Worm (Caenorhabditis elegans) whole organism, L3 larva: Measurements from ENCODE around the gene fbxb-112.
"Not testable (repeated sequence)": the region's sequence is repeated elsewhere in the genome, so short reads cannot be mapped to it uniquely, and the experiment has no call there.

Source experiments
- R02D3.7 ChIP-seq: fragments of 150-350 bp; optimal IDR thresholded peaks from 2 replicates; lab custom pipeline; 2014; ENCODE audit warnings: missing biosample characterization, missing genetic modification characterization
- aly-2 ChIP-seq: fragments of 150-350 bp; optimal IDR thresholded peaks from 2 replicates; lab custom pipeline; 2014; ENCODE audit warnings: missing biosample characterization, missing genetic modification characterization
- ama-1 ChIP-seq: fragments of 150-350 bp; optimal IDR thresholded peaks from 2 replicates; lab custom pipeline; 2018
- ceh-82 ChIP-seq: fragments of 150-350 bp; optimal IDR thresholded peaks from 2 replicates; lab custom pipeline; 2014; ENCODE audit warnings: missing biosample characterization, missing genetic modification characterization
- ceh-9 ChIP-seq: sonication (generic microtip); optimal IDR thresholded peaks from 2 replicates; lab custom pipeline; 2018; ENCODE audit warnings: missing biosample characterization, missing genetic modification characterization
- daf-12 ChIP-seq: fragments of 150-350 bp; optimal IDR thresholded peaks from 2 replicates; lab custom pipeline; 2014; ENCODE audit warnings: missing biosample characterization, missing genetic modification reagents, missing genetic modification characterization
- egl-27 ChIP-seq: sonication (generic microtip); optimal IDR thresholded peaks from 4 replicates; lab custom pipeline; 2017; ENCODE audit warnings: missing biosample characterization, missing genetic modification reagents, missing genetic modification characterization
- egl-5 ChIP-seq: fragments of 150-350 bp; optimal IDR thresholded peaks from 2 replicates; lab custom pipeline; 2017; ENCODE audit warnings: missing biosample characterization, missing genetic modification reagents, missing genetic modification characterization, inconsistent platforms
- elt-1 ChIP-seq: fragments of 150-350 bp; optimal IDR thresholded peaks from 2 replicates; lab custom pipeline; 2014; ENCODE audit warnings: missing biosample characterization, missing genetic modification characterization
- elt-2 ChIP-seq: sonication (generic microtip); optimal IDR thresholded peaks from 2 replicates; lab custom pipeline; 2016; ENCODE audit warnings: missing genetic modification reagents, mild to moderate bottlenecking, missing genetic modification characterization, missing compliant biosample characterization
- elt-3 ChIP-seq, 3 experiments: fragments of 150-350 bp in 1 of 3; sonication (generic microtip) in 2 of 3; optimal IDR thresholded peaks; 2 replicates in 2 of 3; 4 replicates in 1 of 3; lab custom pipeline; 2014 to 2017; ENCODE audit warnings: missing biosample characterization in 3 of 3, missing genetic modification characterization in 3 of 3
- eor-1 ChIP-seq, 2 experiments: fragments of 150-350 bp; optimal IDR thresholded peaks; 2 replicates each; lab custom pipeline; 2014 to 2018; ENCODE audit warnings: missing biosample characterization in 2 of 2, missing genetic modification characterization in 2 of 2
- fkh-2 ChIP-seq: fragments of 150-350 bp; optimal IDR thresholded peaks from 2 replicates; lab custom pipeline; 2014; ENCODE audit warnings: missing biosample characterization, missing genetic modification reagents, missing genetic modification characterization
- fos-1 ChIP-seq: fragments of 150-350 bp; optimal IDR thresholded peaks from 2 replicates; lab custom pipeline; 2014; ENCODE audit warnings: missing biosample characterization, missing genetic modification characterization
- hmg-11 ChIP-seq: sonication (generic microtip); optimal IDR thresholded peaks from 2 replicates; lab custom pipeline; 2016; ENCODE audit warnings: missing genetic modification characterization, missing compliant biosample characterization
- lin-15B ChIP-seq: fragments of 150-350 bp; optimal IDR thresholded peaks from 2 replicates; lab custom pipeline; 2014; ENCODE audit warnings: missing biosample characterization, missing genetic modification characterization
- lin-39 ChIP-seq: fragments of 150-350 bp; optimal IDR thresholded peaks from 2 replicates; lab custom pipeline; 2018; ENCODE audit warnings: missing biosample characterization, missing genetic modification reagents, missing genetic modification characterization
- mdl-1 ChIP-seq: fragments of 150-350 bp; optimal IDR thresholded peaks from 2 replicates; lab custom pipeline; 2014; ENCODE audit warnings: missing biosample characterization, missing genetic modification characterization
- nfya-1 ChIP-seq: sonication (generic microtip); optimal IDR thresholded peaks from 2 replicates; lab custom pipeline; 2017; ENCODE audit warnings: missing genetic modification characterization, mild to moderate bottlenecking, missing compliant biosample characterization, antibody characterized with exemption, moderate library complexity; ENCODE audit not compliant: insufficient read depth
- nhr-11 ChIP-seq: fragments of 150-350 bp; optimal IDR thresholded peaks from 2 replicates; lab custom pipeline; 2014; ENCODE audit warnings: missing biosample characterization, missing genetic modification characterization
- nhr-12 ChIP-seq: fragments of 150-350 bp; optimal IDR thresholded peaks from 2 replicates; lab custom pipeline; 2014; ENCODE audit warnings: missing biosample characterization, missing genetic modification characterization
- nhr-67 ChIP-seq: fragments of 150-350 bp; optimal IDR thresholded peaks from 2 replicates; lab custom pipeline; 2014; ENCODE audit warnings: missing biosample characterization, missing genetic modification characterization
- nhr-76 ChIP-seq: fragments of 150-350 bp; sonication (generic microtip); optimal IDR thresholded peaks from 5 replicates; lab custom pipeline; 2014; ENCODE audit warnings: missing biosample characterization, missing genetic modification characterization
- nhr-77 ChIP-seq: fragments of 150-350 bp; optimal IDR thresholded peaks from 2 replicates; lab custom pipeline; 2014; ENCODE audit warnings: missing biosample characterization, missing genetic modification characterization
- pha-4 ChIP-seq: fragments of 150-350 bp; optimal IDR thresholded peaks from 2 replicates; lab custom pipeline; 2014; ENCODE audit warnings: missing biosample characterization, missing genetic modification reagents, missing genetic modification characterization
- sea-2 ChIP-seq: fragments of 150-350 bp; sonication (generic microtip); optimal IDR thresholded peaks from 4 replicates; lab custom pipeline; 2014; ENCODE audit warnings: missing biosample characterization, missing genetic modification reagents, missing genetic modification characterization
- snpc-4 ChIP-seq: fragments of 150-350 bp; optimal IDR thresholded peaks from 2 replicates; lab custom pipeline; 2014; ENCODE audit warnings: missing biosample characterization, missing genetic modification characterization
- tbx-2 ChIP-seq: sonication (generic microtip); optimal IDR thresholded peaks from 2 replicates; lab custom pipeline; 2016; ENCODE audit warnings: mild to moderate bottlenecking, missing genetic modification characterization, missing compliant biosample characterization
- unc-39 ChIP-seq: sonication (generic microtip); optimal IDR thresholded peaks from 4 replicates; lab custom pipeline; 2017; ENCODE audit warnings: missing biosample characterization, missing genetic modification characterization
- zag-1 ChIP-seq: fragments of 150-350 bp; optimal IDR thresholded peaks from 2 replicates; lab custom pipeline; 2014; ENCODE audit warnings: missing biosample characterization, missing genetic modification characterization
- ztf-4 ChIP-seq: fragments of 150-350 bp; optimal IDR thresholded peaks from 2 replicates; lab custom pipeline; 2014; ENCODE audit warnings: missing biosample characterization, missing genetic modification characterization

Gene fbxb-112

ce11 chrII:3490797-3491196 lies at the start of gene fbxb-112:
TSS of gene fbxb-112 (plus strand) at chrII:3491097.
- not testable (repeated sequence) for TF ChIP-seq hmg-11 (tag; lab: Kevin White, UChicago); eor-1 (tag; optimal IDR thresholded peaks at IDR 0.05; lab: Kevin White, UChicago); snpc-4
- TF ChIP-seq, all 47 proteins: peak for 0; not testable (repeated sequence) for 47

- TF ChIP-seq lin-39 (tag; lab: Kevin White, UChicago): no peak
- no peak for TF ChIP-seq elt-1
- no peak for TF ChIP-seq egl-27 (tag; lab: Kevin White, UChicago)
- no peak for TF ChIP-seq ceh-9 (tag; lab: Kevin White, UChicago)
- no peak for TF ChIP-seq R02D3.7 (tag; lab: Kevin White, UChicago)
- TF ChIP-seq ama-1: no peak
- TF ChIP-seq tbx-2 (tag; lab: Kevin White, UChicago): no peak
- no peak for TF ChIP-seq fkh-2 (tag; lab: Kevin White, UChicago)
Observed at ce11 chrII:3441377-3441776, 49.5 kb upstream of the fbxb-112 start, which contains the start of gene C16C8.27. TSS of gene C16C8.27 (plus strand) at chrII:3441677.

- TF ChIP-seq egl-5 (tag; lab: Kevin White, UChicago) (no peak), sea-2 (GFP tag; lab: Kevin White, UChicago) (no peak), zag-1 (no peak), eor-1 (tag; optimal IDR thresholded peaks at IDR 0.05; lab: Kevin White, UChicago) (no peak), R02D3.7 (tag; lab: Kevin White, UChicago) (no peak)
Observed at ce11 chrII:3443154-3443553, 47.7 kb upstream of the fbxb-112 start, which contains the start of gene C16C8.22. TSS of gene C16C8.22 (minus strand) at chrII:3443254.

ce11 chrII:3444280-3444679 lies 46.6 kb upstream of the fbxb-112 start, which contains the start of gene C16C8.4:
TSS of gene C16C8.4 (minus strand) at chrII:3444380.
- TF ChIP-seq fkh-2 (tag; lab: Kevin White, UChicago) (no peak), ceh-82 (tag; lab: Kevin White, UChicago) (no peak), ceh-9 (tag; lab: Kevin White, UChicago) (no peak), nhr-67 (tag; lab: Kevin White, UChicago) (no peak), fos-1 (tag; lab: Kevin White, UChicago) (no peak), nfya-1 (tag; lab: Kevin White, UChicago) (no peak), tbx-2 (tag; lab: Kevin White, UChicago) (no peak), eor-1 (tag; optimal IDR thresholded peaks at IDR 0.05; lab: Kevin White, UChicago) (no peak), nhr-76 (tag; lab: Kevin White, UChicago) (no peak), nhr-77 (no peak)
- TF ChIP-seq, all 47 proteins: peak for 0

- no peak for TF ChIP-seq eor-1 (tag; optimal IDR thresholded peaks at IDR 0.05; lab: Kevin White, UChicago)
- no peak for TF ChIP-seq pha-4 (tag; lab: Kevin White, UChicago)
- TF ChIP-seq elt-2 (tag; lab: Kevin White, UChicago): no peak
- no peak for TF ChIP-seq nhr-11
- TF ChIP-seq aly-2 (tag; lab: Kevin White, UChicago): no peak
- TF ChIP-seq ama-1: no peak
- no peak for TF ChIP-seq nhr-12
- no peak for TF ChIP-seq ceh-9 (tag; lab: Kevin White, UChicago)
- TF ChIP-seq egl-27 (tag; lab: Kevin White, UChicago): no peak
Observed at ce11 chrII:3445285-3445806, 45.6 kb upstream of the fbxb-112 start, which contains the start of the genes C16C8.5 and C16C8.16. TSS of gene C16C8.5 (minus strand) at chrII:3445385. TSS of gene C16C8.16 (plus strand) at chrII:3445756.

ce11 chrII:3446647-3447046 lies 44.2 kb upstream of the fbxb-112 start, which contains the start of the genes C16C8.20 and gldi-6:
TSS of gene C16C8.20 (plus strand) at chrII:3446947.
TSS of gene gldi-6 (plus strand) at chrII:3446947.
- TF ChIP-seq ceh-9 (tag; lab: Kevin White, UChicago) (no peak), nhr-76 (tag; lab: Kevin White, UChicago) (no peak), unc-39 (tag; lab: Kevin White, UChicago) (no peak), ceh-82 (tag; lab: Kevin White, UChicago) (no peak), elt-2 (tag; lab: Kevin White, UChicago) (no peak), egl-5 (tag; lab: Kevin White, UChicago) (no peak), aly-2 (tag; lab: Kevin White, UChicago) (no peak), R02D3.7 (tag; lab: Kevin White, UChicago) (no peak), ztf-4 (tag; lab: Kevin White, UChicago) (no peak), snpc-4 (no peak), daf-12 (tag; lab: Kevin White, UChicago) (no peak), hmg-11 (tag; lab: Kevin White, UChicago) (no peak), elt-3 (tag; optimal IDR thresholded peaks at IDR 0.05; lab: Kevin White, UChicago) (no peak), mdl-1 (tag; lab: Kevin White, UChicago) (no peak), lin-15B (tag; lab: Kevin White, UChicago) (no peak), egl-27 (tag; lab: Kevin White, UChicago) (no peak)
- TF ChIP-seq, all 47 proteins: peak for 0
